Worm (Caenorhabditis elegans): Measurements from ENCODE around the gene Y26E6A.3.

DNA sequence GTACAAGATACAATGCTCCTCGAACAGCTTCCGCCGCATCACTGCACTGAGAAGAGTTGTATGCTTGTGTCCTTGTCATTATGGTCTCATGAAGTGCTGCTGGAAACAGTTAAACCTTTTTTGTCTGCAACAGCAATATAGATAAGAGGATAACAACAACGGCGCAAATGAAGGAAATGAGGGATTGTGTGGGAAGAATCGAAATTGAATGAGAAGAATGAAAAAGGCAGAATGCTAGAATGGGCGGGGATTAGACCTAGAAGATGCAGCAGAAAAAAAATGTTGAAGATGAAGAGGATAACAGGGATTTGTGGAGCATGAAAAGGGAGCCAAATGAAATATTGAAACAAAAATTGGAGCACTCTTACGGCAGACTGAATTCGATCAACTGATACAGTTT is 16.5 kb downstream of the Y26E6A.3 start, which contains the start of gene sra-37:
- no peak for TF ChIP-seq R02D3.7 (tag; optimal IDR thresholded peaks at IDR 0.05)
- TF ChIP-seq ztf-11 (tag; optimal IDR thresholded peaks at IDR 0.05), result no peak
- no peak for TF ChIP-seq daf-12 (tag; optimal IDR thresholded peaks at IDR 0.05)
- TF ChIP-seq unc-62 (GFP tag; optimal IDR thresholded peaks at IDR 0.05), result no peak
- no peak for TF ChIP-seq zag-1 (tag; optimal IDR thresholded peaks at IDR 0.05)
- no peak for TF ChIP-seq ama-1 (optimal IDR thresholded peaks at IDR 0.05)
- no peak for TF ChIP-seq fkh-10 (GFP tag; optimal IDR thresholded peaks at IDR 0.05)

Measured in whole organism, L3 larva.